Fruit fly (Drosophila melanogaster) whole organism, prepupa: Measurements from ENCODE around the gene ebd1.

Source experiments
- Blimp-1 ChIP-seq: fragments of 200-800 bp; sonication (Bioruptor generic); optimal IDR thresholded peaks from 3 replicates; lab custom pipeline; 2017; ENCODE audit warnings: missing biosample characterization, missing genetic modification characterization, mild to moderate bottlenecking, moderate library complexity, missing genetic modification reagents
- CG10631 ChIP-seq: fragments of 200-800 bp; sonication (Bioruptor generic); optimal IDR thresholded peaks from 2 replicates; lab custom pipeline; 2016; ENCODE audit warnings: missing biosample characterization, missing genetic modification characterization
- CG11762 ChIP-seq: fragments of 200-800 bp; sonication (Bioruptor generic); optimal IDR thresholded peaks from 3 replicates; lab custom pipeline; 2016; ENCODE audit warnings: missing biosample characterization, missing genetic modification characterization; ENCODE audit not compliant: insufficient read depth
- CG11902 ChIP-seq: fragments of 200-800 bp; sonication (Bioruptor generic); optimal IDR thresholded peaks from 3 replicates; lab custom pipeline; 2016; ENCODE audit warnings: missing biosample characterization, missing genetic modification characterization
- CG15336 ChIP-seq: fragments of 200-800 bp; sonication (Bioruptor generic); IDR thresholded peaks from 2 replicates; pipeline ENCODE4 v1.3.6; 2022; ENCODE audit warnings: missing biosample characterization, missing genetic modification characterization
- CG1621 ChIP-seq: fragments of 200-800 bp; sonication (Bioruptor generic); optimal IDR thresholded peaks from 3 replicates; lab custom pipeline; 2018; ENCODE audit warnings: missing biosample characterization, mild to moderate bottlenecking, missing genetic modification characterization
- CG16779 ChIP-seq: fragments of 200-800 bp; sonication (Bioruptor generic); optimal IDR thresholded peaks from 3 replicates; lab custom pipeline; 2017; ENCODE audit warnings: missing biosample characterization, mild to moderate bottlenecking, missing genetic modification characterization
- CG31627 ChIP-seq: fragments of 200-800 bp; sonication (Bioruptor generic); optimal IDR thresholded peaks from 3 replicates; lab custom pipeline; 2016; ENCODE audit warnings: missing biosample characterization, missing genetic modification characterization
- CG32006 ChIP-seq: fragments of 200-800 bp; sonication (Bioruptor generic); optimal IDR thresholded peaks from 3 replicates; lab custom pipeline; 2017; ENCODE audit warnings: missing biosample characterization, mild to moderate bottlenecking, missing genetic modification characterization
- CG3919 ChIP-seq: fragments of 200-800 bp; sonication (Bioruptor generic); optimal IDR thresholded peaks from 3 replicates; lab custom pipeline; 2016; ENCODE audit warnings: missing biosample characterization, missing genetic modification characterization
- CG6163 ChIP-seq: fragments of 200-800 bp; sonication (Bioruptor generic); IDR thresholded peaks from 3 replicates; pipeline ENCODE4 v1.3.6; 2022; ENCODE audit warnings: missing biosample characterization, missing genetic modification characterization
- CG6276 ChIP-seq: fragments of 200-800 bp; sonication (Bioruptor generic); optimal IDR thresholded peaks from 2 replicates; lab custom pipeline; 2017; ENCODE audit warnings: missing biosample characterization, mild to moderate bottlenecking, missing genetic modification characterization
- CG6792 ChIP-seq: fragments of 200-800 bp; sonication (Bioruptor generic); optimal IDR thresholded peaks from 3 replicates; lab custom pipeline; 2016; ENCODE audit warnings: missing biosample characterization, missing genetic modification characterization
- CG6854 ChIP-seq: fragments of 200-800 bp; sonication (Bioruptor generic); optimal IDR thresholded peaks from 2 replicates; lab custom pipeline; 2017; ENCODE audit warnings: missing biosample characterization, mild to moderate bottlenecking, missing genetic modification characterization
- CG8119 ChIP-seq: fragments of 200-800 bp; sonication (Bioruptor generic); IDR thresholded peaks from 3 replicates; pipeline ENCODE4 v1.3.6; 2022; ENCODE audit warnings: missing biosample characterization, missing genetic modification characterization
- CG8319 ChIP-seq: fragments of 200-800 bp; sonication (Bioruptor generic); optimal IDR thresholded peaks from 3 replicates; lab custom pipeline; 2016; ENCODE audit warnings: missing biosample characterization, missing genetic modification characterization
- CG9139 ChIP-seq: fragments of 200-800 bp; sonication (Bioruptor generic); optimal IDR thresholded peaks from 3 replicates; lab custom pipeline; 2017; ENCODE audit warnings: missing biosample characterization, mild to moderate bottlenecking, missing genetic modification characterization
- Eip75B ChIP-seq: fragments of 200-800 bp; sonication (Bioruptor generic); optimal IDR thresholded peaks from 3 replicates; lab custom pipeline; 2016; ENCODE audit warnings: missing biosample characterization, missing genetic modification characterization
- Eip78C ChIP-seq: fragments of 200-800 bp; sonication (Bioruptor generic); peaks from one replicate; lab custom pipeline; 2016; ENCODE audit warnings: missing biosample characterization, missing genetic modification characterization
- Eip93F ChIP-seq: fragments of 200-800 bp; sonication (Bioruptor generic); optimal IDR thresholded peaks from 2 replicates; lab custom pipeline; 2016; ENCODE audit warnings: missing biosample characterization, mild to moderate bottlenecking, missing genetic modification characterization
- Ets21C ChIP-seq: fragments of 200-800 bp; sonication (Bioruptor generic); optimal IDR thresholded peaks from 3 replicates; lab custom pipeline; 2016; ENCODE audit warnings: missing biosample characterization, missing genetic modification characterization
- Ets96B ChIP-seq: fragments of 200-800 bp; optimal IDR thresholded peaks from 2 replicates; lab custom pipeline; 2019; ENCODE audit warnings: missing biosample characterization, mild to moderate bottlenecking, missing genetic modification characterization, moderate library complexity
- Gug ChIP-seq: fragments of 200-800 bp; sonication (Bioruptor generic); IDR thresholded peaks from 2 replicates; pipeline ENCODE4 v1.3.6; 2022; ENCODE audit warnings: missing biosample characterization, missing genetic modification characterization
- Hr38 ChIP-seq: sonication (Bioruptor generic); optimal IDR thresholded peaks from 2 replicates; lab custom pipeline; 2016; ENCODE audit warnings: missing biosample characterization, missing genetic modification characterization
- Hr39 ChIP-seq: fragments of 200-800 bp; sonication (Bioruptor generic); optimal IDR thresholded peaks from 2 replicates; lab custom pipeline; 2016; ENCODE audit warnings: missing biosample characterization, missing genetic modification characterization
- Hr4 ChIP-seq: fragments of 200-800 bp; sonication (Bioruptor generic); optimal IDR thresholded peaks from 3 replicates; lab custom pipeline; 2016; ENCODE audit warnings: missing biosample characterization, missing genetic modification characterization
- Lpt ChIP-seq: fragments of 200-800 bp; sonication (Bioruptor generic); optimal IDR thresholded peaks from 3 replicates; lab custom pipeline; 2016; ENCODE audit warnings: missing biosample characterization, missing genetic modification characterization
- Smox ChIP-seq: fragments of 200-800 bp; sonication (Bioruptor generic); optimal IDR thresholded peaks from 3 replicates; lab custom pipeline; 2016; ENCODE audit warnings: missing biosample characterization, missing genetic modification characterization
- Sox14 ChIP-seq: fragments of 200-800 bp; sonication (Bioruptor generic); optimal IDR thresholded peaks from 3 replicates; lab custom pipeline; 2016; ENCODE audit warnings: missing biosample characterization, missing genetic modification characterization
- Sox15 ChIP-seq: fragments of 200-800 bp; sonication (Bioruptor generic); optimal IDR thresholded peaks from 3 replicates; lab custom pipeline; 2016; ENCODE audit warnings: missing biosample characterization, missing genetic modification characterization
- achi ChIP-seq: fragments of 200-800 bp; sonication (Bioruptor generic); optimal IDR thresholded peaks from 3 replicates; lab custom pipeline; 2016; ENCODE audit warnings: missing biosample characterization, missing genetic modification characterization
- cyc ChIP-seq: fragments of 200-800 bp; sonication (Bioruptor generic); optimal IDR thresholded peaks from 3 replicates; lab custom pipeline; 2016; ENCODE audit warnings: missing biosample characterization, missing genetic modification characterization
- dac ChIP-seq: fragments of 200-800 bp; sonication (Bioruptor generic); optimal IDR thresholded peaks from 2 replicates; lab custom pipeline; 2017; ENCODE audit warnings: missing biosample characterization, mild to moderate bottlenecking, missing genetic modification characterization
- dsx ChIP-seq: fragments of 200-800 bp; optimal IDR thresholded peaks from 3 replicates; lab custom pipeline; 2019; ENCODE audit warnings: missing biosample characterization, mild to moderate bottlenecking, missing genetic modification characterization, moderate library complexity; ENCODE audit not compliant: poor library complexity, severe bottlenecking
- eg ChIP-seq: fragments of 200-800 bp; sonication (Bioruptor generic); IDR thresholded peaks from 3 replicates; pipeline ENCODE4 v1.3.6; 2022; ENCODE audit warnings: missing biosample characterization, missing genetic modification characterization
- esn ChIP-seq: fragments of 200-800 bp; sonication (Bioruptor generic); optimal IDR thresholded peaks from 2 replicates; lab custom pipeline; 2016; ENCODE audit warnings: missing biosample characterization, mild to moderate bottlenecking, missing genetic modification characterization, moderate library complexity
- fd59A ChIP-seq: fragments of 200-800 bp; sonication (Bioruptor generic); optimal IDR thresholded peaks from 2 replicates; lab custom pipeline; 2017; ENCODE audit warnings: missing biosample characterization, mild to moderate bottlenecking, missing genetic modification characterization, missing genetic modification reagents
- fd85E ChIP-seq: fragments of 200-800 bp; sonication (Bioruptor generic); optimal IDR thresholded peaks from 3 replicates; lab custom pipeline; 2016; ENCODE audit warnings: missing biosample characterization, missing genetic modification characterization
- lz ChIP-seq: fragments of 200-800 bp; sonication (Bioruptor generic); optimal IDR thresholded peaks from 3 replicates; lab custom pipeline; 2016; ENCODE audit warnings: missing biosample characterization, missing genetic modification characterization
- pdm3 ChIP-seq: fragments of 200-800 bp; sonication (Bioruptor generic); optimal IDR thresholded peaks from 3 replicates; lab custom pipeline; 2016; ENCODE audit warnings: missing biosample characterization, missing genetic modification characterization
- salr ChIP-seq, 2 experiments: fragments of 200-800 bp; sonication (Bioruptor generic); optimal IDR thresholded peaks; 3 replicates each; lab custom pipeline; 2016 to 2018; ENCODE audit warnings: missing biosample characterization in 2 of 2, missing genetic modification characterization in 2 of 2, mild to moderate bottlenecking in 1 of 2
- spab ChIP-seq: fragments of 200-800 bp; sonication (Bioruptor generic); optimal IDR thresholded peaks from 2 replicates; lab custom pipeline; 2017; ENCODE audit warnings: missing biosample characterization, mild to moderate bottlenecking, missing genetic modification characterization, missing genetic modification reagents
- ss ChIP-seq, 2 experiments: fragments of 200-800 bp; sonication (Bioruptor generic); optimal IDR thresholded peaks; 2 replicates in 1 of 2; 3 replicates in 1 of 2; lab custom pipeline; 2017 to 2018; ENCODE audit warnings: mild to moderate bottlenecking in 2 of 2, missing biosample characterization in 2 of 2, missing genetic modification characterization in 2 of 2, moderate library complexity in 1 of 2
- vri ChIP-seq: fragments of 200-800 bp; sonication (Bioruptor generic); optimal IDR thresholded peaks from 3 replicates; lab custom pipeline; 2016; ENCODE audit warnings: missing biosample characterization, mild to moderate bottlenecking, missing genetic modification characterization

The ebd1 gene

dm6 chr3L:634319-635015, 50.9 kb downstream of the ebd1 start (continued):
- TF ChIP-seq Eip78C (GFP tag; lab: Kevin White, UChicago), result peak; percentile 93
- peak; percentile 66 for TF ChIP-seq Sox15 (GFP tag; lab: Kevin White, UChicago)
- peak; percentile 86 for TF ChIP-seq Eip75B (GFP tag; lab: Kevin White, UChicago)
- peak; percentile 49 to 64 for TF ChIP-seq ss (GFP tag; optimal IDR thresholded peaks at IDR 0.05; lab: Kevin White, UChicago)
- peak; percentile 81 for TF ChIP-seq cyc (GFP tag; lab: Kevin White, UChicago)
- peak; percentile 70 for TF ChIP-seq spab (GFP tag; lab: Kevin White, UChicago)
- TF ChIP-seq Gug (GFP tag; lab: Robert Waterston, UW), result peak; percentile 85
- peak; percentile 77 for TF ChIP-seq lz
- TF ChIP-seq CG6792 (GFP tag; lab: Kevin White, UChicago), result peak; percentile 79
- TF ChIP-seq CG8119 (GFP tag; lab: Robert Waterston, UW), result peak; percentile 93
- peak; percentile 95 for TF ChIP-seq Hr4
- peak; percentile 54 for TF ChIP-seq CG1621 (tag; lab: Kevin White, UChicago)
- TF ChIP-seq Ets96B (tag; lab: Kevin White, UChicago), result peak; percentile 74
- peak; percentile 69 for TF ChIP-seq Ets21C (GFP tag; lab: Kevin White, UChicago)
- TF ChIP-seq Lpt (GFP tag; lab: Kevin White, UChicago), result peak; percentile 88
- peak; percentile 70 for TF ChIP-seq dac (GFP tag; lab: Kevin White, UChicago)
- peak; percentile 27 for TF ChIP-seq CG9139 (GFP tag; lab: Kevin White, UChicago)

dm6 chr3L:633272-634254, 51.8 kb downstream of the ebd1 start:
- TF ChIP-seq Sox15 (GFP tag; lab: Kevin White, UChicago), result peak; percentile 32
- peak; percentile 54 for TF ChIP-seq fd59A (GFP tag; lab: Kevin White, UChicago)
- TF ChIP-seq Hr39 (GFP tag; lab: Kevin White, UChicago), result peak; percentile 73
- TF ChIP-seq CG8319 (GFP tag; lab: Kevin White, UChicago), result peak; percentile 37
- peak; percentile 81 for TF ChIP-seq CG3919 (GFP tag; lab: Kevin White, UChicago)
- TF ChIP-seq ss (GFP tag; optimal IDR thresholded peaks at IDR 0.05; lab: Kevin White, UChicago), result peak in 1 of 2 experiments; percentile 51
- TF ChIP-seq Blimp-1 (GFP tag; lab: Kevin White, UChicago), result no peak
- peak; percentile 67 for TF ChIP-seq CG10631
- TF ChIP-seq esn (GFP tag; lab: Kevin White, UChicago), result peak; percentile 55
- peak; percentile 25 for TF ChIP-seq fd85E (GFP tag; lab: Kevin White, UChicago)
- TF ChIP-seq CG16779 (tag; lab: Kevin White, UChicago), result peak; percentile 52
- TF ChIP-seq CG8119 (GFP tag; lab: Robert Waterston, UW), result peak; percentile 90
- peak; percentile 90 for TF ChIP-seq Eip78C (GFP tag; lab: Kevin White, UChicago)
- peak; percentile 66 for TF ChIP-seq CG11762 (GFP tag; lab: Kevin White, UChicago)
- TF ChIP-seq CG6276 (GFP tag; lab: Kevin White, UChicago), result peak; percentile 81
- TF ChIP-seq Eip93F, result no peak
- TF ChIP-seq CG6854 (GFP tag; lab: Kevin White, UChicago), result no peak
- TF ChIP-seq CG6163 (GFP tag; lab: Robert Waterston, UW), result peak; percentile 88
- peak; percentile 30 for TF ChIP-seq Hr38 (GFP tag; lab: Kevin White, UChicago)
- peak; percentile 81 for TF ChIP-seq pdm3 (GFP tag; lab: Kevin White, UChicago)
- TF ChIP-seq Lpt (GFP tag; lab: Kevin White, UChicago), result peak; percentile 85
- TF ChIP-seq CG31627 (GFP tag; lab: Kevin White, UChicago), result peak; percentile 70
- TF ChIP-seq CG11902 (GFP tag; lab: Kevin White, UChicago), result no peak
- peak; percentile 94 for TF ChIP-seq CG32006
- peak; percentile 6 for TF ChIP-seq vri
- peak; percentile 55 for TF ChIP-seq dsx (GFP tag; lab: Kevin White, UChicago)
- peak; percentile 52 to 72 for TF ChIP-seq salr (GFP tag; optimal IDR thresholded peaks at IDR 0.05; lab: Kevin White, UChicago)
- peak; percentile 48 for TF ChIP-seq Smox (GFP tag; lab: Kevin White, UChicago)
- peak; percentile 83 for TF ChIP-seq dac (GFP tag; lab: Kevin White, UChicago)
- peak; percentile 12 for TF ChIP-seq Ets21C (GFP tag; lab: Kevin White, UChicago)
- peak; percentile 91 for TF ChIP-seq CG15336 (GFP tag; lab: Robert Waterston, UW)
- TF ChIP-seq achi (GFP tag; lab: Kevin White, UChicago), result peak; percentile 72
- peak; percentile 91 for TF ChIP-seq eg (GFP tag; lab: Robert Waterston, UW)
- TF ChIP-seq cyc (GFP tag; lab: Kevin White, UChicago), result peak; percentile 67
- peak; percentile 67 for TF ChIP-seq Ets96B (tag; lab: Kevin White, UChicago)
- peak; percentile 80 for TF ChIP-seq Sox14 (GFP tag; lab: Kevin White, UChicago)
